Fruit fly (Drosophila melanogaster) whole organism, embryonic: Measurements from ENCODE around the gene CG32188.

Source experiments
- CG1024 ChIP-seq: fragments of 200-800 bp; sonication (Bioruptor generic); IDR thresholded peaks from 2 replicates; pipeline ENCODE4 v1.3.6; 2022; ENCODE audit warnings: missing biosample characterization, missing genetic modification characterization
- CG10431 ChIP-seq: fragments of 200-800 bp; sonication (Bioruptor generic); optimal IDR thresholded peaks from 3 replicates; lab custom pipeline; 2018; ENCODE audit warnings: missing biosample characterization, mild to moderate bottlenecking, missing genetic modification characterization
- CG11093 ChIP-seq: fragments of 200-800 bp; sonication (Bioruptor generic); IDR thresholded peaks from 3 replicates; pipeline ENCODE4 v1.3.6; 2022; ENCODE audit warnings: missing biosample characterization, missing genetic modification characterization
- CG12071 ChIP-seq: fragments of 200-800 bp; sonication (Bioruptor generic); optimal IDR thresholded peaks from 3 replicates; lab custom pipeline; 2018; ENCODE audit warnings: missing biosample characterization, mild to moderate bottlenecking, missing genetic modification characterization
- CG1233 ChIP-seq: fragments of 200-800 bp; sonication (Bioruptor generic); optimal IDR thresholded peaks from 4 replicates; lab custom pipeline; 2018; ENCODE audit warnings: missing biosample characterization, mild to moderate bottlenecking, missing genetic modification characterization
- CG12659 ChIP-seq: fragments of 200-800 bp; sonication (Bioruptor generic); optimal IDR thresholded peaks from 3 replicates; lab custom pipeline; 2017; ENCODE audit warnings: mild to moderate bottlenecking, missing biosample characterization, missing genetic modification reagents, missing genetic modification characterization
- CG13287 ChIP-seq: fragments of 200-800 bp; sonication (Bioruptor generic); IDR thresholded peaks from 2 replicates; pipeline ENCODE4 v1.3.6; 2022; ENCODE audit warnings: missing biosample characterization, missing genetic modification characterization; ENCODE audit not compliant: partially characterized antibody
- CG13424 ChIP-seq: fragments of 200-800 bp; sonication (Bioruptor generic); optimal IDR thresholded peaks from 2 replicates; lab custom pipeline; 2019; ENCODE audit warnings: missing biosample characterization, mild to moderate bottlenecking, missing genetic modification characterization, moderate library complexity
- CG13894 ChIP-seq: fragments of 200-800 bp; sonication (Bioruptor generic); optimal IDR thresholded peaks from 3 replicates; lab custom pipeline; 2018; ENCODE audit warnings: missing biosample characterization, mild to moderate bottlenecking, missing genetic modification characterization, moderate library complexity
- CG14050 ChIP-seq: fragments of 200-800 bp; sonication (Bioruptor generic); IDR thresholded peaks from 3 replicates; pipeline ENCODE4 v1.3.6; 2022; ENCODE audit warnings: missing biosample characterization, missing genetic modification characterization
- CG15514 ChIP-seq: fragments of 200-800 bp; sonication (Bioruptor generic); optimal IDR thresholded peaks from 3 replicates; lab custom pipeline; 2017; ENCODE audit warnings: missing biosample characterization, missing genetic modification characterization, mild to moderate bottlenecking, moderate library complexity, missing genetic modification reagents
- CG17385 ChIP-seq: fragments of 200-800 bp; sonication (Bioruptor generic); optimal IDR thresholded peaks from 3 replicates; lab custom pipeline; 2018; ENCODE audit warnings: missing biosample characterization, mild to moderate bottlenecking, missing genetic modification characterization
- CG17568 ChIP-seq: fragments of 200-800 bp; sonication (Bioruptor generic); optimal IDR thresholded peaks from 2 replicates; lab custom pipeline; 2018; ENCODE audit warnings: missing biosample characterization, mild to moderate bottlenecking, missing genetic modification characterization, moderate library complexity
- CG18011 ChIP-seq: fragments of 200-800 bp; sonication (Bioruptor generic); optimal IDR thresholded peaks from 2 replicates; lab custom pipeline; 2017; ENCODE audit warnings: missing biosample characterization, missing genetic modification characterization, mild to moderate bottlenecking, moderate library complexity, missing genotype
- CG32772 ChIP-seq: fragments of 200-800 bp; sonication (Bioruptor generic); IDR thresholded peaks from 2 replicates; pipeline ENCODE4 v1.3.6; 2022; ENCODE audit warnings: missing biosample characterization, missing genetic modification characterization
- CG34422 ChIP-seq: fragments of 200-800 bp; sonication (Bioruptor generic); IDR thresholded peaks from 3 replicates; pipeline ENCODE4 v1.3.6; 2022; ENCODE audit warnings: missing biosample characterization, missing genetic modification characterization
- CG4617 ChIP-seq: fragments of 200-800 bp; sonication (Bioruptor generic); optimal IDR thresholded peaks from 3 replicates; lab custom pipeline; 2016; ENCODE audit warnings: missing biosample characterization, missing genetic modification characterization, borderline replicate concordance
- CG4820 ChIP-seq: fragments of 200-800 bp; sonication (Bioruptor generic); optimal IDR thresholded peaks from 3 replicates; lab custom pipeline; 2016; ENCODE audit warnings: missing biosample characterization, missing genetic modification characterization
- CG6689 ChIP-seq: fragments of 200-800 bp; sonication (Bioruptor generic); IDR thresholded peaks from 2 replicates; pipeline ENCODE4 v1.3.6; 2022; ENCODE audit warnings: missing biosample characterization, missing genetic modification characterization
- CG8359 ChIP-seq: fragments of 200-800 bp; sonication (Bioruptor generic); optimal IDR thresholded peaks from 2 replicates; lab custom pipeline; 2017; ENCODE audit warnings: missing biosample characterization, mild to moderate bottlenecking, missing genetic modification characterization, borderline replicate concordance
- CG8944 ChIP-seq: fragments of 200-800 bp; sonication (Bioruptor generic); optimal IDR thresholded peaks from 3 replicates; lab custom pipeline; 2016; ENCODE audit warnings: missing biosample characterization, missing genetic modification characterization
- CG9932 ChIP-seq: fragments of 200-800 bp; sonication (Bioruptor generic); IDR thresholded peaks from 2 replicates; pipeline ENCODE4 v1.3.6; 2022; ENCODE audit warnings: missing biosample characterization, missing genetic modification characterization
- CrebB ChIP-seq: fragments of 200-800 bp; sonication (Bioruptor generic); optimal IDR thresholded peaks from 3 replicates; lab custom pipeline; 2018; ENCODE audit warnings: missing biosample characterization, mild to moderate bottlenecking, missing genetic modification characterization
- Dp ChIP-seq: fragments of 200-800 bp; sonication (Bioruptor generic); optimal IDR thresholded peaks from 2 replicates; lab custom pipeline; 2018; ENCODE audit warnings: missing biosample characterization, mild to moderate bottlenecking, missing genetic modification characterization, moderate library complexity
- Ets65A ChIP-seq: fragments of 200-800 bp; sonication (Bioruptor generic); peaks from one replicate; lab custom pipeline; 2016; ENCODE audit warnings: missing biosample characterization, missing genetic modification characterization
- Jarid2 ChIP-seq: fragments of 200-800 bp; sonication (Bioruptor generic); optimal IDR thresholded peaks from 3 replicates; lab custom pipeline; 2017; ENCODE audit warnings: mild to moderate bottlenecking, missing biosample characterization, missing genetic modification reagents, missing genetic modification characterization
- Lim3 ChIP-seq: fragments of 200-800 bp; sonication (Bioruptor generic); IDR thresholded peaks from 2 replicates; pipeline ENCODE4 v1.3.6; 2022; ENCODE audit warnings: missing biosample characterization, missing genetic modification characterization
- Sin3A ChIP-seq: fragments of >200 bp; optimal IDR thresholded peaks from 2 replicates; lab custom pipeline; 2018
- TFAM ChIP-seq: fragments of 200-800 bp; sonication (Bioruptor generic); optimal IDR thresholded peaks from 2 replicates; lab custom pipeline; 2017; ENCODE audit warnings: missing biosample characterization, missing genetic modification characterization, inconsistent platforms
- ase ChIP-seq: fragments of 200-800 bp; sonication (Bioruptor generic); IDR thresholded peaks from 3 replicates; pipeline ENCODE4 v1.3.6; 2022; ENCODE audit warnings: missing biosample characterization, missing genetic modification characterization
- cad ChIP-seq: fragments of >200 bp; optimal IDR thresholded peaks from 2 replicates; lab custom pipeline; 2017; ENCODE audit warnings: missing biosample characterization, missing genetic modification characterization
- cas ChIP-seq: fragments of 200-800 bp; sonication (Bioruptor generic); IDR thresholded peaks from 2 replicates; pipeline ENCODE4 v1.3.6; 2022; ENCODE audit warnings: missing biosample characterization, missing genetic modification characterization
- chinmo ChIP-seq: fragments of 200-800 bp; sonication (Bioruptor generic); IDR thresholded peaks from 4 replicates; pipeline ENCODE4 v1.3.6; 2022; ENCODE audit warnings: missing biosample characterization, missing genetic modification characterization; ENCODE audit not compliant: partially characterized antibody
- chm ChIP-seq: fragments of 200-800 bp; sonication (Bioruptor generic); IDR thresholded peaks from 2 replicates; pipeline ENCODE4 v1.3.6; 2022; ENCODE audit warnings: missing biosample characterization, missing genetic modification characterization
- ewg ChIP-seq: fragments of 200-800 bp; sonication (Bioruptor generic); optimal IDR thresholded peaks from 3 replicates; lab custom pipeline; 2017; ENCODE audit warnings: mild to moderate bottlenecking, missing biosample characterization, missing genetic modification reagents, missing genetic modification characterization
- ham ChIP-seq: fragments of 200-800 bp; sonication (Bioruptor generic); IDR thresholded peaks from 2 replicates; pipeline ENCODE4 v1.3.6; 2022; ENCODE audit warnings: missing biosample characterization, missing genetic modification characterization
- her ChIP-seq: fragments of 200-800 bp; sonication (Bioruptor generic); optimal IDR thresholded peaks from 2 replicates; lab custom pipeline; 2016; ENCODE audit warnings: missing biosample characterization, missing genetic modification characterization
- jing ChIP-seq: fragments of 200-800 bp; sonication (Bioruptor generic); optimal IDR thresholded peaks from 2 replicates; lab custom pipeline; 2018; ENCODE audit warnings: missing biosample characterization, mild to moderate bottlenecking, missing genetic modification characterization
- luna ChIP-seq: fragments of 200-800 bp; sonication (Bioruptor generic); optimal IDR thresholded peaks from 2 replicates; lab custom pipeline; 2016; ENCODE audit warnings: missing biosample characterization, missing genetic modification characterization
- nau ChIP-seq: fragments of 200-800 bp; sonication (Bioruptor generic); optimal IDR thresholded peaks from 3 replicates; lab custom pipeline; 2017; ENCODE audit warnings: missing biosample characterization, mild to moderate bottlenecking, missing genetic modification characterization, missing genetic modification reagents
- ranshi ChIP-seq: fragments of 200-800 bp; sonication (Bioruptor generic); IDR thresholded peaks from 2 replicates; pipeline ENCODE4 v1.3.6; 2022; ENCODE audit warnings: missing biosample characterization, missing genetic modification characterization
- ro ChIP-seq: fragments of 200-800 bp; sonication (Bioruptor generic); IDR thresholded peaks from 2 replicates; pipeline ENCODE4 v1.3.6; 2022; ENCODE audit warnings: missing biosample characterization, missing genetic modification characterization
- salm ChIP-seq: fragments of 200-800 bp; sonication (Bioruptor generic); optimal IDR thresholded peaks from 2 replicates; lab custom pipeline; 2018; ENCODE audit warnings: missing biosample characterization, mild to moderate bottlenecking, missing genetic modification characterization
- sc ChIP-seq, 3 experiments: fragments of >200 bp in 2 of 3; fragments of 200-800 bp in 1 of 3; sonication (Bioruptor generic) in 1 of 3; optimal IDR thresholded peaks; 2 replicates in 2 of 3; 3 replicates in 1 of 3; lab custom pipeline; 2017; ENCODE audit warnings: mild to moderate bottlenecking in 1 of 3, missing biosample characterization in 1 of 3, missing genetic modification characterization in 1 of 3, missing genetic modification reagents in 1 of 3
- slp2 ChIP-seq: fragments of 200-800 bp; sonication (Bioruptor generic); optimal IDR thresholded peaks from 2 replicates; lab custom pipeline; 2016; ENCODE audit warnings: missing biosample characterization, missing genetic modification characterization
- ssp ChIP-seq: fragments of 200-800 bp; sonication (Bioruptor generic); IDR thresholded peaks from 2 replicates; pipeline ENCODE4 v1.3.6; 2022; ENCODE audit warnings: missing biosample characterization, missing genetic modification characterization
- trh ChIP-seq: fragments of 200-800 bp; sonication (Bioruptor generic); optimal IDR thresholded peaks from 2 replicates; lab custom pipeline; 2016; ENCODE audit warnings: missing biosample characterization, missing genetic modification characterization
- zf30C ChIP-seq: fragments of 200-800 bp; sonication (Bioruptor generic); optimal IDR thresholded peaks from 3 replicates; lab custom pipeline; 2018; ENCODE audit warnings: missing biosample characterization, mild to moderate bottlenecking, missing genetic modification characterization
- zfh1 ChIP-seq: fragments of 200-800 bp; sonication (Bioruptor generic); IDR thresholded peaks from 3 replicates; pipeline ENCODE4 v1.3.6; 2022; ENCODE audit warnings: missing biosample characterization, missing genetic modification characterization

The CG32188 gene

dm6 chr3L:17846169-17846981 lies 12.9 kb upstream of the CG32188 start, which contains the start of the genes MED19 and CG7430 (continued):
- TF ChIP-seq zf30C (GFP tag; lab: Kevin White, UChicago) (no peak), ase (no peak), CG17385 (GFP tag; lab: Kevin White, UChicago) (no peak), Lim3 (GFP tag; lab: Robert Waterston, UW) (no peak), CG18011 (GFP tag; lab: Kevin White, UChicago) (no peak), CG4820 (no peak), trh (GFP tag; lab: Kevin White, UChicago) (no peak), CG4617 (peak; percentile 79), cas (no peak), ssp (no peak), sc (optimal IDR thresholded peaks at IDR 0.05; lab: Kevin White, UChicago) (no peak), sc (GFP tag; optimal IDR thresholded peaks at IDR 0.05; lab: Kevin White, UChicago) (no peak), her (peak; percentile 46), CG1233 (GFP tag; lab: Kevin White, UChicago) (no peak), CG13287 (peak; percentile 33), CG9932 (GFP tag; lab: Robert Waterston, UW) (peak; percentile 47), jing (GFP tag; lab: Kevin White, UChicago) (no peak), CG17568 (GFP tag; lab: Kevin White, UChicago) (no peak), CrebB (peak; percentile 28), CG1024 (GFP tag; lab: Robert Waterston, UW) (no peak), ham (GFP tag; lab: Robert Waterston, UW) (no peak), CG11093 (GFP tag; lab: Robert Waterston, UW) (no peak), Jarid2 (GFP tag; lab: Kevin White, UChicago) (peak; percentile 84), chinmo (GFP tag; lab: Robert Waterston, UW) (0 out of 4 replicates have a peak, but pooled peaks have one; percentile 32), ro (GFP tag; lab: Robert Waterston, UW) (no peak), ewg (GFP tag; lab: Kevin White, UChicago) (no peak), Dp (GFP tag; lab: Kevin White, UChicago) (peak; percentile 13), Ets65A (peak; percentile 65), CG15514 (GFP tag; lab: Kevin White, UChicago) (peak; percentile 48), CG10431 (GFP tag; lab: Kevin White, UChicago) (peak; percentile 33), chm (GFP tag; lab: Robert Waterston, UW) (0 out of 2 replicates have a peak, but pooled peaks have one; percentile 37), CG13424 (tag; lab: Kevin White, UChicago) (no peak), cad (GFP tag; lab: Kevin White, UChicago) (no peak), TFAM (no peak), CG13894 (tag; lab: Kevin White, UChicago) (peak; percentile 17), CG32772 (GFP tag; lab: Robert Waterston, UW) (no peak), CG12659 (peak; percentile 73), salm (peak; percentile 28), nau (GFP tag; lab: Kevin White, UChicago) (no peak), CG8359 (GFP tag; lab: Kevin White, UChicago) (no peak), CG12071 (GFP tag; lab: Kevin White, UChicago) (no peak), CG14050 (GFP tag; lab: Robert Waterston, UW) (no peak), CG8944 (no peak), slp2 (no peak), CG34422 (GFP tag; lab: Robert Waterston, UW) (peak; percentile 60; the same call in 1 of the 3 replicates), luna (GFP tag; lab: Kevin White, UChicago) (no peak), Sin3A (lab: Kevin White, UChicago) (peak; percentile 12), zfh1 (GFP tag; lab: Robert Waterston, UW) (0 out of 3 replicates have a peak, but pooled peaks have one; percentile 23), CG6689 (GFP tag; lab: Robert Waterston, UW) (no peak), ranshi (GFP tag; lab: Robert Waterston, UW) (no peak)
